Fruit fly (Drosophila melanogaster) S2 (cell line): ENCODE results near the gene CG17349.

Experiments
- CG8478 ChIP-seq: fragments of >200 bp; optimal IDR thresholded peaks from 2 replicates; lab custom pipeline; 2018
- CTCF ChIP-seq, 2 experiments: fragments of >200 bp; optimal IDR thresholded peaks; 2 replicates each; lab custom pipeline; 2018

dm6 chr2L:19393703-19394210 is 23.5 kb downstream of the CG17349 start, which contains the start of gene CG31798:
- TF ChIP-seq CG8478 (lab: Kevin White, UChicago) (no peak), CTCF (optimal IDR thresholded peaks at IDR 0.05; lab: Kevin White, UChicago) (peak; percentile 54 to 75)
